Fruit fly (Drosophila melanogaster) whole organism, embryonic: ENCODE measurements around the gene CG13250.

Source experiments
- Aef1 ChIP-seq: fragments of 200-800 bp; sonication (Bioruptor generic); IDR thresholded peaks from 3 replicates; pipeline ENCODE4 v1.3.6; 2022; ENCODE audit warnings: missing biosample characterization, missing genetic modification characterization
- Atf6 ChIP-seq: fragments of 200-800 bp; sonication (Bioruptor generic); IDR thresholded peaks from 2 replicates; pipeline ENCODE4 v1.3.6; 2022; ENCODE audit warnings: missing biosample characterization, missing genetic modification characterization
- CG10321 ChIP-seq: fragments of 200-800 bp; sonication (Bioruptor generic); IDR thresholded peaks from 2 replicates; pipeline ENCODE4 v1.3.6; 2022; ENCODE audit warnings: missing biosample characterization, missing genetic modification characterization
- CG10654 ChIP-seq: fragments of 200-800 bp; sonication (Bioruptor generic); optimal IDR thresholded peaks from 2 replicates; lab custom pipeline; 2016; ENCODE audit warnings: missing biosample characterization, missing genetic modification characterization
- CG11093 ChIP-seq: fragments of 200-800 bp; sonication (Bioruptor generic); IDR thresholded peaks from 3 replicates; pipeline ENCODE4 v1.3.6; 2022; ENCODE audit warnings: missing biosample characterization, missing genetic modification characterization
- CG11504 ChIP-seq: fragments of 200-800 bp; sonication (Bioruptor generic); optimal IDR thresholded peaks from 3 replicates; lab custom pipeline; 2019; ENCODE audit warnings: missing biosample characterization, mild to moderate bottlenecking, missing genetic modification characterization, moderate library complexity
- CG12391 ChIP-seq: fragments of 200-800 bp; sonication (Bioruptor generic); optimal IDR thresholded peaks from 3 replicates; lab custom pipeline; 2018; ENCODE audit warnings: missing biosample characterization, mild to moderate bottlenecking, missing genetic modification characterization, moderate library complexity
- CG13296 ChIP-seq: fragments of 200-800 bp; sonication (Bioruptor generic); optimal IDR thresholded peaks from 3 replicates; lab custom pipeline; 2018; ENCODE audit warnings: missing biosample characterization, mild to moderate bottlenecking, missing genetic modification characterization
- CG17802 ChIP-seq: fragments of 200-800 bp; sonication (Bioruptor generic); optimal IDR thresholded peaks from 2 replicates; lab custom pipeline; 2018; ENCODE audit warnings: missing biosample characterization, mild to moderate bottlenecking, missing genetic modification characterization, moderate library complexity
- CG17829 ChIP-seq: fragments of 200-800 bp; optimal IDR thresholded peaks from 2 replicates; lab custom pipeline; 2019; ENCODE audit warnings: missing biosample characterization, mild to moderate bottlenecking, missing genetic modification characterization, moderate library complexity
- CG1832 ChIP-seq: fragments of 200-800 bp; sonication (Bioruptor generic); optimal IDR thresholded peaks from 2 replicates; lab custom pipeline; 2017; ENCODE audit warnings: missing biosample characterization, mild to moderate bottlenecking, missing genetic modification characterization, inconsistent platforms
- CG18599 ChIP-seq: fragments of 200-800 bp; sonication (Bioruptor generic); optimal IDR thresholded peaks from 3 replicates; lab custom pipeline; 2017; ENCODE audit warnings: missing biosample characterization, missing genetic modification characterization, mild to moderate bottlenecking, moderate library complexity, missing genetic modification reagents
- CG18764 ChIP-seq: fragments of 200-800 bp; sonication (Bioruptor generic); optimal IDR thresholded peaks from 3 replicates; lab custom pipeline; 2016; ENCODE audit warnings: missing biosample characterization, missing genetic modification characterization
- CG2120 ChIP-seq: fragments of 200-800 bp; sonication (Bioruptor generic); optimal IDR thresholded peaks from 3 replicates; lab custom pipeline; 2016; ENCODE audit warnings: missing biosample characterization, missing genetic modification characterization
- CG30403 ChIP-seq: fragments of 200-800 bp; sonication (Bioruptor generic); optimal IDR thresholded peaks from 3 replicates; lab custom pipeline; 2016; ENCODE audit warnings: missing biosample characterization, missing genetic modification characterization
- CG3163 ChIP-seq: fragments of 200-800 bp; sonication (Bioruptor generic); optimal IDR thresholded peaks from 3 replicates; lab custom pipeline; 2016; ENCODE audit warnings: missing biosample characterization, missing genetic modification characterization
- CG4730 ChIP-seq: fragments of 200-800 bp; sonication (Bioruptor generic); IDR thresholded peaks from 2 replicates; pipeline ENCODE4 v1.3.6; 2022; ENCODE audit warnings: missing biosample characterization, missing genetic modification characterization
- CG4854 ChIP-seq: fragments of 200-800 bp; sonication (Bioruptor generic); optimal IDR thresholded peaks from 2 replicates; lab custom pipeline; 2016; ENCODE audit warnings: missing biosample characterization, missing genetic modification characterization, inconsistent platforms
- CG7556 ChIP-seq: fragments of 200-800 bp; sonication (Bioruptor generic); optimal IDR thresholded peaks from 2 replicates; lab custom pipeline; 2017; ENCODE audit warnings: missing biosample characterization, mild to moderate bottlenecking, missing genetic modification characterization
- CG8089 ChIP-seq: fragments of 200-800 bp; sonication (Bioruptor generic); optimal IDR thresholded peaks from 3 replicates; lab custom pipeline; 2016; ENCODE audit warnings: missing biosample characterization, missing genetic modification characterization
- CG8924 ChIP-seq: fragments of 200-800 bp; optimal IDR thresholded peaks from 3 replicates; lab custom pipeline; 2019; ENCODE audit warnings: missing biosample characterization, mild to moderate bottlenecking, missing genetic modification characterization, moderate library complexity
- CG8944 ChIP-seq: fragments of 200-800 bp; sonication (Bioruptor generic); optimal IDR thresholded peaks from 3 replicates; lab custom pipeline; 2016; ENCODE audit warnings: missing biosample characterization, missing genetic modification characterization
- Dp ChIP-seq: fragments of 200-800 bp; sonication (Bioruptor generic); optimal IDR thresholded peaks from 2 replicates; lab custom pipeline; 2018; ENCODE audit warnings: missing biosample characterization, mild to moderate bottlenecking, missing genetic modification characterization, moderate library complexity
- Hr39 ChIP-seq: fragments of >200 bp; optimal IDR thresholded peaks from 2 replicates; lab custom pipeline; 2017
- Max ChIP-seq: fragments of 200-800 bp; sonication (Bioruptor generic); optimal IDR thresholded peaks from 2 replicates; lab custom pipeline; 2016; ENCODE audit warnings: missing biosample characterization, mild to moderate bottlenecking, missing genetic modification characterization
- NC2α ChIP-seq: fragments of 200-800 bp; sonication (Bioruptor generic); optimal IDR thresholded peaks from 2 replicates; lab custom pipeline; 2016; ENCODE audit warnings: missing biosample characterization, missing genetic modification characterization
- Side ChIP-seq: fragments of 200-800 bp; sonication (Bioruptor generic); optimal IDR thresholded peaks from 2 replicates; lab custom pipeline; 2016; ENCODE audit warnings: missing biosample characterization, missing genetic modification characterization
- Ssrp ChIP-seq: fragments of 200-800 bp; sonication (Bioruptor generic); optimal IDR thresholded peaks from 2 replicates; lab custom pipeline; 2018; ENCODE audit warnings: missing biosample characterization, mild to moderate bottlenecking, missing genetic modification characterization, moderate library complexity
- TFAM ChIP-seq: fragments of 200-800 bp; sonication (Bioruptor generic); optimal IDR thresholded peaks from 2 replicates; lab custom pipeline; 2017; ENCODE audit warnings: missing biosample characterization, missing genetic modification characterization, inconsistent platforms
- bcd ChIP-seq: fragments of 200-800 bp; sonication (Bioruptor generic); optimal IDR thresholded peaks from 2 replicates; lab custom pipeline; 2017; ENCODE audit warnings: missing biosample characterization, mild to moderate bottlenecking, missing genetic modification characterization
- btn ChIP-seq: fragments of 200-800 bp; sonication (Bioruptor generic); optimal IDR thresholded peaks from 2 replicates; lab custom pipeline; 2016; ENCODE audit warnings: missing biosample characterization, missing genetic modification characterization
- chinmo ChIP-seq: fragments of 200-800 bp; sonication (Bioruptor generic); IDR thresholded peaks from 4 replicates; pipeline ENCODE4 v1.3.6; 2022; ENCODE audit warnings: missing biosample characterization, missing genetic modification characterization; ENCODE audit not compliant: partially characterized antibody
- dmrt99B ChIP-seq: fragments of 200-800 bp; sonication (Bioruptor generic); optimal IDR thresholded peaks from 2 replicates; lab custom pipeline; 2018; ENCODE audit warnings: missing biosample characterization, mild to moderate bottlenecking, missing genetic modification characterization, moderate library complexity
- dpn ChIP-seq, 2 experiments: fragments of 200-800 bp; sonication (Bioruptor generic); optimal IDR thresholded peaks; 3 replicates each; lab custom pipeline; 2016; ENCODE audit warnings: missing biosample characterization in 2 of 2, missing genetic modification characterization in 2 of 2
- eve ChIP-seq, 2 experiments: fragments of >200 bp; optimal IDR thresholded peaks; 2 replicates each; lab custom pipeline; 2017; ENCODE audit warnings: missing biosample characterization in 2 of 2, missing genetic modification characterization in 2 of 2
- ewg ChIP-seq: fragments of 200-800 bp; sonication (Bioruptor generic); optimal IDR thresholded peaks from 3 replicates; lab custom pipeline; 2017; ENCODE audit warnings: mild to moderate bottlenecking, missing biosample characterization, missing genetic modification reagents, missing genetic modification characterization
- fd96Cb ChIP-seq: fragments of 200-800 bp; sonication (Bioruptor generic); optimal IDR thresholded peaks from 2 replicates; lab custom pipeline; 2018; ENCODE audit warnings: missing biosample characterization, mild to moderate bottlenecking, missing genetic modification characterization, moderate library complexity
- ind ChIP-seq: fragments of 200-800 bp; sonication (Bioruptor generic); optimal IDR thresholded peaks from 3 replicates; lab custom pipeline; 2016; ENCODE audit warnings: missing biosample characterization, missing genetic modification characterization
- jumu ChIP-seq: fragments of 200-800 bp; sonication (Bioruptor generic); optimal IDR thresholded peaks from 3 replicates; lab custom pipeline; 2016; ENCODE audit warnings: missing biosample characterization, missing genetic modification characterization
- org-1 ChIP-seq: fragments of 200-800 bp; sonication (Bioruptor generic); optimal IDR thresholded peaks from 2 replicates; lab custom pipeline; 2017; ENCODE audit warnings: missing biosample characterization, missing genetic modification characterization
- pfk ChIP-seq: fragments of 200-800 bp; sonication (Bioruptor generic); optimal IDR thresholded peaks from 2 replicates; lab custom pipeline; 2018; ENCODE audit warnings: missing biosample characterization, mild to moderate bottlenecking, missing genetic modification characterization, moderate library complexity
- repo ChIP-seq: fragments of 200-800 bp; sonication (Bioruptor generic); optimal IDR thresholded peaks from 2 replicates; lab custom pipeline; 2016; ENCODE audit warnings: missing biosample characterization, missing genetic modification characterization
- schlank ChIP-seq: fragments of 200-800 bp; sonication (Bioruptor generic); optimal IDR thresholded peaks from 2 replicates; lab custom pipeline; 2018; ENCODE audit warnings: missing biosample characterization, mild to moderate bottlenecking, missing genetic modification characterization
- scrt ChIP-seq: fragments of 200-800 bp; sonication (Bioruptor generic); optimal IDR thresholded peaks from 2 replicates; lab custom pipeline; 2018; ENCODE audit warnings: missing biosample characterization, mild to moderate bottlenecking, missing genetic modification characterization, moderate library complexity
- shn ChIP-seq: fragments of 200-800 bp; sonication (Bioruptor generic); optimal IDR thresholded peaks from 3 replicates; lab custom pipeline; 2016; ENCODE audit warnings: missing biosample characterization, missing genetic modification characterization
- slou ChIP-seq: fragments of 200-800 bp; sonication (Bioruptor generic); optimal IDR thresholded peaks from 3 replicates; lab custom pipeline; 2016; ENCODE audit warnings: missing biosample characterization, missing genetic modification characterization
- so ChIP-seq: fragments of 200-800 bp; sonication (Bioruptor generic); IDR thresholded peaks from 3 replicates; pipeline ENCODE4 v1.3.6; 2022; ENCODE audit warnings: missing biosample characterization, missing genetic modification characterization
- tin ChIP-seq: fragments of 200-800 bp; sonication (Bioruptor generic); optimal IDR thresholded peaks from 3 replicates; lab custom pipeline; 2016; ENCODE audit warnings: missing biosample characterization, missing genetic modification characterization
- usp ChIP-seq: fragments of >200 bp; optimal IDR thresholded peaks from 2 replicates; lab custom pipeline; 2017; ENCODE audit warnings: missing biosample characterization, missing genetic modification characterization
- z ChIP-seq: fragments of 200-800 bp; sonication (Bioruptor generic); IDR thresholded peaks from 3 replicates; pipeline ENCODE4 v1.3.6; 2022; ENCODE audit warnings: missing biosample characterization, missing genetic modification characterization

The CG13250 gene

dm6 chr3L:20509121-20509934 is 24.2 kb upstream of the CG13250 start (continued):
- TF ChIP-seq CG10654 = peak; percentile 40
- peak; percentile 53 for TF ChIP-seq Atf6
- peak; percentile 28 for TF ChIP-seq slou (GFP tag; lab: Kevin White, UChicago)
- TF ChIP-seq org-1 = peak; percentile 79
- peak in 1 of 2 experiments; percentile 87 for TF ChIP-seq eve (GFP tag; optimal IDR thresholded peaks at IDR 0.05; lab: Kevin White, UChicago)
- TF ChIP-seq CG11504 (tag; lab: Kevin White, UChicago) = peak; percentile 85
- peak; percentile 34 for TF ChIP-seq repo (GFP tag; lab: Kevin White, UChicago)
- TF ChIP-seq CG30403 (GFP tag; lab: Kevin White, UChicago) = peak; percentile 88
- no peak for TF ChIP-seq pfk (GFP tag; lab: Kevin White, UChicago)
- peak; percentile 84 for TF ChIP-seq CG13296
- peak; percentile 81 for TF ChIP-seq CG17829 (tag; lab: Kevin White, UChicago)
- TF ChIP-seq CG12391 (tag; lab: Kevin White, UChicago) = peak; percentile 84
- peak; percentile 93 for TF ChIP-seq CG7556 (GFP tag; lab: Kevin White, UChicago)
- peak; percentile 20 for TF ChIP-seq CG8944 (GFP tag; lab: Kevin White, UChicago)
- peak; percentile 90 for TF ChIP-seq CG2120 (GFP tag; lab: Kevin White, UChicago)
- 0 out of 2 replicates have a peak, but pooled peaks have one; percentile 22 for TF ChIP-seq CG4730 (GFP tag; lab: Robert Waterston, UW)
- peak; percentile 73 for TF ChIP-seq Side (GFP tag; lab: Kevin White, UChicago)
- no peak for TF ChIP-seq chinmo (GFP tag; lab: Robert Waterston, UW)
- TF ChIP-seq CG10321 (GFP tag; lab: Robert Waterston, UW) = no peak
- TF ChIP-seq Hr39 (lab: Kevin White, UChicago) = no peak
- peak; percentile 47 for TF ChIP-seq CG4854
- peak; percentile 82 for TF ChIP-seq bcd (GFP tag; lab: Kevin White, UChicago)
- TF ChIP-seq dmrt99B (tag; lab: Kevin White, UChicago) = peak; percentile 78
- TF ChIP-seq Max (GFP tag; lab: Kevin White, UChicago) = peak; percentile 82
- TF ChIP-seq fd96Cb (tag; lab: Kevin White, UChicago) = peak; percentile 64
- no peak for TF ChIP-seq TFAM
- peak; percentile 37 for TF ChIP-seq jumu
- TF ChIP-seq Ssrp (tag; lab: Kevin White, UChicago) = peak; percentile 71
- no peak; the same call in 2 of the 3 replicates for TF ChIP-seq Aef1
- peak; percentile 74 for TF ChIP-seq shn
- peak; percentile 57 for TF ChIP-seq ewg (GFP tag; lab: Kevin White, UChicago)
- peak; percentile 50 for TF ChIP-seq CG8089 (GFP tag; lab: Kevin White, UChicago)
- TF ChIP-seq CG17802 (tag; lab: Kevin White, UChicago) = no peak
- TF ChIP-seq ind (GFP tag; lab: Kevin White, UChicago) = peak; percentile 63
- TF ChIP-seq NC2α = peak; percentile 25
- peak; percentile 66 to 76 for TF ChIP-seq dpn (GFP tag; optimal IDR thresholded peaks at IDR 0.05; lab: Kevin White, UChicago)
- TF ChIP-seq btn (GFP tag; lab: Kevin White, UChicago) = peak; percentile 27
- peak; percentile 51 for TF ChIP-seq schlank (tag; lab: Kevin White, UChicago)
- peak; percentile 84 for TF ChIP-seq CG3163 (GFP tag; lab: Kevin White, UChicago)
- TF ChIP-seq CG18599 (GFP tag; lab: Kevin White, UChicago) = peak; percentile 90
- no peak for TF ChIP-seq CG11093 (GFP tag; lab: Robert Waterston, UW)
- no peak for TF ChIP-seq usp (GFP tag; lab: Kevin White, UChicago)
- TF ChIP-seq tin (GFP tag; lab: Kevin White, UChicago) = peak; percentile 68
- TF ChIP-seq CG18764 (GFP tag; lab: Kevin White, UChicago) = no peak
- no peak for TF ChIP-seq CG1832 (GFP tag; lab: Kevin White, UChicago)
- TF ChIP-seq Dp (GFP tag; lab: Kevin White, UChicago) = no peak
- no peak for TF ChIP-seq z (GFP tag; lab: Robert Waterston, UW)
- TF ChIP-seq so (GFP tag; lab: Robert Waterston, UW) = no peak
- TF ChIP-seq scrt (GFP tag; lab: Kevin White, UChicago) = peak; percentile 78
- peak; percentile 90 for TF ChIP-seq CG8924
